Worm (Caenorhabditis elegans): ENCODE results near the gene srx-9.

DNA sequence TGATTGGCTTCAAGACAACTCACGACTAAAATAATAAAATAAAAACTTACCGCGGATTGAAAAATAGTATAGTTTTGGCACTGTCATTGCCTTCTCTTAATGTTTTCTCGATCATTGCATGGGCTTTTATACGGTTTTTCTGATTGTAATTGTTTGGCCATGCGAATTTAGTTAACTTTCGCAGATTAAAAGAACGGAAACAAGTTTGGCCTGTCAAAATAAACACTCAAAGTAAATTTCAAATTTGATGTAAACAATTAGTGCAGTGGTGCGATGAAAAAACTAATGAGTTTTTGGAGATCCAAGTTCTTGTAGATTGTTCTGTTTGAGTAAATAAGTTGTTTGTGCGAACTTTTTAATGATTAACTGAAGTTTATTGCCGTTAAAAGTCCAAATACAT, 3.9 kb upstream of the srx-9 start, which contains the start of gene gst-41:
- no peak for TF ChIP-seq med-1 (GFP tag; optimal IDR thresholded peaks at IDR 0.05; ENCODE audit: insufficient read depth)
- no peak for TF ChIP-seq T22C8.4 (GFP tag; IDR thresholded peaks at IDR 0.05)
- no peak for TF ChIP-seq flt-1 (GFP tag; IDR thresholded peaks at IDR 0.05)
- TF ChIP-seq ztf-29 (GFP tag; IDR thresholded peaks at IDR 0.05), result no peak
- no peak for TF ChIP-seq ref-1 (GFP tag; conservative IDR thresholded peaks at IDR 0.05)
- no peak for TF ChIP-seq klf-2 (GFP tag; conservative IDR thresholded peaks at IDR 0.05)
- no peak for TF ChIP-seq cog-1 (tag; optimal IDR thresholded peaks at IDR 0.05)
- no peak for TF ChIP-seq tab-1 (GFP tag; IDR thresholded peaks at IDR 0.05)
